Fruit fly (Drosophila melanogaster) whole organism, pupa: Measurements from ENCODE around the gene TwdlC.

Experiments used
- CG10348 ChIP-seq: fragments of 200-800 bp; sonication (Bioruptor generic); IDR thresholded peaks from 2 replicates; pipeline ENCODE4 v1.3.6; 2022; ENCODE audit warnings: missing biosample characterization, missing genetic modification characterization
- CG12605 ChIP-seq: fragments of 200-800 bp; sonication (Bioruptor generic); IDR thresholded peaks from 2 replicates; pipeline ENCODE4 v1.3.6; 2022; ENCODE audit warnings: missing biosample characterization, missing genetic modification characterization
- CG13204 ChIP-seq: fragments of 200-800 bp; sonication (Bioruptor generic); optimal IDR thresholded peaks from 2 replicates; lab custom pipeline; 2018; ENCODE audit warnings: missing biosample characterization, mild to moderate bottlenecking, missing genetic modification characterization, moderate library complexity
- CG14655 ChIP-seq: fragments of 200-800 bp; sonication (Bioruptor generic); optimal IDR thresholded peaks from 3 replicates; lab custom pipeline; 2017; ENCODE audit warnings: mild to moderate bottlenecking, missing biosample characterization, missing genetic modification reagents, missing genetic modification characterization
- CG15710 ChIP-seq: fragments of 200-800 bp; sonication (Bioruptor generic); optimal IDR thresholded peaks from 2 replicates; lab custom pipeline; 2018; ENCODE audit warnings: missing biosample characterization, mild to moderate bottlenecking, missing genetic modification characterization, moderate library complexity
- CG17806 ChIP-seq: fragments of 200-800 bp; sonication (Bioruptor generic); optimal IDR thresholded peaks from 2 replicates; lab custom pipeline; 2018; ENCODE audit warnings: missing biosample characterization, mild to moderate bottlenecking, missing genetic modification characterization, moderate library complexity
- CG32121 ChIP-seq: fragments of 200-800 bp; sonication (Bioruptor generic); IDR thresholded peaks from 2 replicates; pipeline ENCODE4 v1.3.6; 2022; ENCODE audit warnings: missing biosample characterization, missing genetic modification characterization
- CG34367 ChIP-seq: fragments of 200-800 bp; sonication (Bioruptor generic); optimal IDR thresholded peaks from 2 replicates; lab custom pipeline; 2018; ENCODE audit warnings: missing biosample characterization, mild to moderate bottlenecking, missing genetic modification characterization
- CG4496 ChIP-seq: fragments of 200-800 bp; sonication (Bioruptor generic); IDR thresholded peaks from 3 replicates; pipeline ENCODE4 v1.3.6; 2022; ENCODE audit warnings: missing biosample characterization, missing genetic modification characterization
- CG8159 ChIP-seq: fragments of 200-800 bp; sonication (Bioruptor generic); optimal IDR thresholded peaks from 3 replicates; lab custom pipeline; 2018; ENCODE audit warnings: missing biosample characterization, mild to moderate bottlenecking, missing genetic modification characterization, moderate library complexity
- CG8301 ChIP-seq: fragments of 200-800 bp; sonication (Bioruptor generic); optimal IDR thresholded peaks from 2 replicates; lab custom pipeline; 2018; ENCODE audit warnings: missing biosample characterization, mild to moderate bottlenecking, missing genetic modification characterization
- CG9948 ChIP-seq: fragments of 200-800 bp; sonication (Bioruptor generic); optimal IDR thresholded peaks from 2 replicates; lab custom pipeline; 2018; ENCODE audit warnings: missing biosample characterization, mild to moderate bottlenecking, missing genetic modification characterization, moderate library complexity
- D1 ChIP-seq: fragments of 200-800 bp; sonication (Bioruptor generic); optimal IDR thresholded peaks from 2 replicates; lab custom pipeline; 2018; ENCODE audit warnings: missing biosample characterization, mild to moderate bottlenecking, missing genetic modification characterization, moderate library complexity
- EcR ChIP-seq: fragments of 200-800 bp; sonication (Bioruptor generic); optimal IDR thresholded peaks from 3 replicates; lab custom pipeline; 2019; ENCODE audit warnings: missing biosample characterization, missing genetic modification characterization, mild to moderate bottlenecking, moderate library complexity, missing genetic modification reagents
- Ets98B ChIP-seq: fragments of 200-800 bp; sonication (Bioruptor generic); IDR thresholded peaks from 2 replicates; pipeline ENCODE4 v1.3.6; 2022; ENCODE audit warnings: missing biosample characterization, missing genetic modification characterization
- Pif1A ChIP-seq: fragments of 200-800 bp; sonication (Bioruptor generic); optimal IDR thresholded peaks from 3 replicates; lab custom pipeline; 2016; ENCODE audit warnings: missing biosample characterization, missing genetic modification characterization
- Pif1B ChIP-seq: fragments of 200-800 bp; sonication (Bioruptor generic); optimal IDR thresholded peaks from 3 replicates; lab custom pipeline; 2016; ENCODE audit warnings: missing biosample characterization, missing genetic modification characterization
- Snoo ChIP-seq: fragments of 200-800 bp; sonication (Bioruptor generic); optimal IDR thresholded peaks from 3 replicates; lab custom pipeline; 2017; ENCODE audit warnings: missing biosample characterization, mild to moderate bottlenecking, missing genetic modification characterization, inconsistent platforms
- fd96Ca ChIP-seq: fragments of 200-800 bp; sonication (Bioruptor generic); IDR thresholded peaks from 3 replicates; pipeline ENCODE4 v1.3.6; 2022; ENCODE audit warnings: missing biosample characterization, missing genetic modification characterization
- gl ChIP-seq: fragments of 200-800 bp; sonication (Bioruptor generic); optimal IDR thresholded peaks from 2 replicates; lab custom pipeline; 2018; ENCODE audit warnings: missing biosample characterization, mild to moderate bottlenecking, missing genetic modification characterization
- rn ChIP-seq: fragments of 200-800 bp; sonication (Bioruptor generic); IDR thresholded peaks from 2 replicates; pipeline ENCODE4 v1.3.6; 2022; ENCODE audit warnings: missing biosample characterization, missing genetic modification characterization

The TwdlC gene

DNA sequence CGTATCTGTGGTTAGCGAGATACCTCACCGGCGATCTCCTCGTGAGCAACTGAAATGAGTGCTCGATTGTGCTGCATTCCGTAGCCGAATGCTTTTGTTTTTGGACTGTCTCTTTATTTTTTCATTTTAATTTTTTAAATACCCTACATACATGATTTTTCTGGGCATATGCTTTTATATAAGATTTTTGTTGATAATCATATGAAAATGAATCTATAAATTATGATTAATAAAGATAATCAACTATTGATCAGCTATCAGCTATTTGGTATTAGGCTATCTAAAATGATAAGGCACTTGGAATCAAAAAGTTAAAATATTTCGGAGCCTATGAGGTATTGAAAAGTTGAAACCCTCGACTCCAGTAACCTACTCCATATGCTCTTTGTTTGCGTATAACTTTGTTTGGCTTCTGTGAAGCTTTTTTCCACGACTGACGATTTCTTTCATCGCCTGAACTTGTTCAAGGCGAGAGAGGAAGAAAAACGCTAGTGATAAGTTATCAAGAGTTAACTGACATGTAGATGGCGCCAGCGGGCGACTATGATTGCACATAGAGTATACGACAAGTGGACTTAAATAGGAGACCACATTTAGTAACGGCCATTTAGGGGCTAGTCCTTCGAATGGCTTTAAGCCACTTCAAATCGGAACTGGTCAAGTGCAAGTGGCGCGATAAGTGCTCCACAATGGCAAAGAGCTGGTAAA lies 4.7 kb upstream of the TwdlC start, which contains the start of gene CG31076:
CG31076 (minus strand) TSS at position 51 of the 708 bp plus-strand sequence.
- TF ChIP-seq Pif1B (GFP tag; lab: Kevin White, UChicago) (peak; percentile 46), CG8159 (peak; percentile 67), gl (tag; lab: Kevin White, UChicago) (peak; percentile 35), Snoo (tag; lab: Kevin White, UChicago) (peak; percentile 73), EcR (GFP tag; lab: Kevin White, UChicago) (peak; percentile 85), fd96Ca (GFP tag; lab: Robert Waterston, UW) (no peak), Ets98B (peak; percentile 46; the same call in 1 of the 2 replicates), CG9948 (tag; lab: Kevin White, UChicago) (no peak), CG15710 (tag; lab: Kevin White, UChicago) (peak; percentile 14), CG12605 (no peak), CG8301 (no peak), CG14655 (GFP tag; lab: Kevin White, UChicago) (peak; percentile 33), CG13204 (no peak), CG4496 (GFP tag; lab: Robert Waterston, UW) (no peak), D1 (tag; lab: Kevin White, UChicago) (peak; percentile 23), CG10348 (GFP tag; lab: Robert Waterston, UW) (no peak), Pif1A (GFP tag; lab: Kevin White, UChicago) (peak; percentile 75), CG32121 (GFP tag; lab: Robert Waterston, UW) (peak; percentile 61; the same call in 1 of the 2 replicates), CG17806 (peak; percentile 52)

DNA sequence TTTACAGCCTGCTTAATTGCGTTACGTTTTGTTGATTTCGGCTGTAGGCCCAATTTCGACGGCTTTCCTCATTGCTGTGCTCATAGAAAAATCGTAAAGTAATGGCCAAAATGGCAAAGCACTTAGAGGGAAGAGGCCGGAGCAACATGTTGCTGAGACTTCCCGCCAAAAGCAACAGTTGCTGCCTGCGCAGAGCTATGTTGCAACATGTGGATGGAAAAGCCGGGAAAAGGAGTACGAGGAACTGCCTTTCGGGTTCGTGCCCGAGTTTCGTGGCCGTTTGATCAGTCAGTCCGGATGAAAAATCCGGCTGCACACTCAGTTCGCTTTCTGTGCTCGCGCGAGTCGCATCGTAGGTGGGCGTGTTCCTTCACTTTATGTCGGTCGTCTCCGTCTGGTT lies 2.0 kb downstream of the TwdlC start, which contains the start of gene RYa-R:
RYa-R (plus strand) TSS at position 339 of the 400 bp plus-strand sequence.
- TF ChIP-seq CG14655 (GFP tag; lab: Kevin White, UChicago) (no peak), Snoo (tag; lab: Kevin White, UChicago) (no peak), EcR (GFP tag; lab: Kevin White, UChicago) (no peak), CG10348 (GFP tag; lab: Robert Waterston, UW) (no peak), CG4496 (GFP tag; lab: Robert Waterston, UW) (no peak), Ets98B (no peak)

DNA sequence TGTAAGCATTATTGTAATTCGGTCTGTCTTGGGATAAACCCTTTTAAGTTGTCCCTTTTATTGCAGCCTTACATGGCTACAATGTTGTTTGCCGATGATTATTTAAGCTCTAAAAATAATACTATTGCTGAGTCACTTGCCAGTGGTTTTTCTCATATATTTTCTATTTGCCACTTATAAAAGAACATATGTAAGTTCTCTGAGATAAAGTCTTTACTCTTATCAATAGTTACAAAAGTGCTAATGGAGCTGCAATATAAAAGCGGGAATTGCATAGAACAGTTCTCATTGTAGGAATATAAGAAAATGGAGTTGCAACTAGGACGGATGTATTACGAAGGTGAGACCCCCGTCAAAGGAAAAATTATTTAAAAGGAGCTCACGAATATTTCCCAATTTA lies 4.8 kb downstream of the TwdlC start, which contains the start of gene CG31077:
CG31077 (plus strand) TSS at position 301 of the 400 bp plus-strand sequence.
- TF ChIP-seq Ets98B (no peak), gl (tag; lab: Kevin White, UChicago) (no peak)

DNA sequence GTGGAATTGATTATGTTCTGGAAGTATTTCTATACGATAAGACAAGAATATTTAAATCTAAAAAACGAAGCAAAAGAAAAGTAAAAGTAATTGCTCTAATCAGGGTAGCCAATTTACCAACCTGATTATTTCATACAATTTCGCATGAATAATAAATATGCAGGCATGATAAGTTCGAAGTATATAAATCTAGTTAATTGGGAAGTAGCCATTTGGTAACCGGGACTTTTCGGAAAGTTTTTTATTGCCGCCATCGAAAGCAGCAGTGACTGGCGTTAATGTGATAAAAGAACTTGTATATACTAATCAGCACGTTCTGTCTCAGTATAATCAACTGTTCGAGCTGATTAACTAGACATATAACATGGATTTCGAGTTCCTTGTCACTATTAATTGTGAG lies 8.2 kb downstream of the TwdlC start:
- no peak for TF ChIP-seq CG8301
- TF ChIP-seq CG8159, result no peak
- TF ChIP-seq CG10348 (GFP tag; lab: Robert Waterston, UW), result no peak
- no peak for TF ChIP-seq CG13204
- TF ChIP-seq CG34367, result no peak
- no peak for TF ChIP-seq CG9948 (tag; lab: Kevin White, UChicago)
- no peak for TF ChIP-seq CG14655 (GFP tag; lab: Kevin White, UChicago)
- TF ChIP-seq CG4496 (GFP tag; lab: Robert Waterston, UW), result no peak

DNA sequence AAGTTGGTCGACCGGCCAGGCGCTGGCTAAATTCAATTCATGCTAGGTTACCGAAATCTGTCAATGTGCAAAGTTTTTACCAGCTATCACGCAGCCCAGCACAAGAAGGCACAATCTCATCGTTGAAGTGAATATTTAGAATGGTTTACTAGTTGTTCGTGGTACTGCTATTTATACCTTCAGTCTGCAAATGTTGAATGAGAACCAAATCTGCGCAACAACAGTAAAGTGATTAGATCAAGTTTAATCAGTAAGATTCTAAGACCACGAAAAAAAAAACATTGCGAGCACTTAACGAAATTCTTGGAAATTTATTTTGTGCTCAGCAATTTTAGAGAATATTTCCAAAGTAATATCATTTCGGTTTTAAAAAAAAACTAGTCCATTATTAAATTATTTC lies 10.7 kb downstream of the TwdlC start, which contains the start of gene CG6296:
CG6296 (minus strand) TSS at position 132 of the 400 bp plus-strand sequence.
- TF ChIP-seq CG32121 (GFP tag; lab: Robert Waterston, UW) (no peak), CG9948 (tag; lab: Kevin White, UChicago) (no peak), CG17806 (no peak), gl (tag; lab: Kevin White, UChicago) (no peak), CG4496 (GFP tag; lab: Robert Waterston, UW) (no peak), EcR (GFP tag; lab: Kevin White, UChicago) (no peak), Pif1B (GFP tag; lab: Kevin White, UChicago) (no peak), rn (no peak), D1 (tag; lab: Kevin White, UChicago) (no peak), CG10348 (GFP tag; lab: Robert Waterston, UW) (no peak), Snoo (tag; lab: Kevin White, UChicago) (no peak), fd96Ca (GFP tag; lab: Robert Waterston, UW) (no peak), CG14655 (GFP tag; lab: Kevin White, UChicago) (no peak)

DNA sequence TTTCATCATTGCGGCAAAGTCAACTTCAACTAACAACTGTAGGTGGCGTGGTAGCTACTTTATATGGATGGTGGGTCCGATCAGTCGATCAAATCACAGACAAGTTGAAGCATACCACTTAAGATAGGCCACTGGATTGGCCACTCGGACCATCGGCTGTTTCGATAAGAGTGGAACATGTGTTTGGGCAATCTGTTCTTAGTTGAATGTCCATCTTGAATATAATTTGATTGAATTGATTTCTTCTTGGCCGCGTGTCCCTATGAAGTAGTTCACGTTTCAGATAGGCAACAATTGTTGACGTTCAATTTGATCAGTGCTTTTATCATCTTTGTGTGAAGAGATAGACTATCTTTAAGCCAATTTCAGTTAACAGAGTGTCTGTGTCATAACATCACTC lies 12.4 kb downstream of the TwdlC start, which contains the start of gene CG6295:
CG6295 (minus strand) TSS at position 34 of the 400 bp plus-strand sequence.
- no peak for TF ChIP-seq Pif1B (GFP tag; lab: Kevin White, UChicago)
- TF ChIP-seq fd96Ca (GFP tag; lab: Robert Waterston, UW), result no peak
- TF ChIP-seq D1 (tag; lab: Kevin White, UChicago), result no peak
- TF ChIP-seq CG15710 (tag; lab: Kevin White, UChicago), result no peak
- TF ChIP-seq Ets98B, result no peak
- no peak for TF ChIP-seq CG4496 (GFP tag; lab: Robert Waterston, UW)
- no peak for TF ChIP-seq Snoo (tag; lab: Kevin White, UChicago)
- no peak for TF ChIP-seq Pif1A (GFP tag; lab: Kevin White, UChicago)
- no peak for TF ChIP-seq CG17806
- TF ChIP-seq CG9948 (tag; lab: Kevin White, UChicago), result no peak
- no peak for TF ChIP-seq CG8301
- no peak for TF ChIP-seq EcR (GFP tag; lab: Kevin White, UChicago)
- no peak for TF ChIP-seq CG8159
- TF ChIP-seq CG13204, result no peak
- no peak for TF ChIP-seq CG10348 (GFP tag; lab: Robert Waterston, UW)
- TF ChIP-seq rn, result no peak
